Worm (Caenorhabditis elegans) whole organism, L2 larva: Measurements from ENCODE around the gene C14A4.12.

Source experiments
- alr-1 ChIP-seq: fragments of 150-350 bp; optimal IDR thresholded peaks from 2 replicates; lab custom pipeline; 2014; ENCODE audit warnings: missing biosample characterization, missing genetic modification characterization
- ama-1 ChIP-seq: fragments of 150-350 bp; optimal IDR thresholded peaks from 2 replicates; lab custom pipeline; 2018; ENCODE audit warnings: inconsistent platforms
- ceh-16 ChIP-seq: fragments of 150-350 bp; optimal IDR thresholded peaks from 2 replicates; lab custom pipeline; 2014; ENCODE audit warnings: missing biosample characterization, missing genetic modification characterization
- ceh-82 ChIP-seq: fragments of 150-350 bp; optimal IDR thresholded peaks from 2 replicates; lab custom pipeline; 2014; ENCODE audit warnings: missing biosample characterization, missing genetic modification characterization
- crh-2 ChIP-seq: sonication (generic microtip); optimal IDR thresholded peaks from 2 replicates; lab custom pipeline; 2017; ENCODE audit warnings: missing biosample characterization, missing genetic modification characterization
- dmd-4 ChIP-seq: sonication (generic microtip); optimal IDR thresholded peaks from 2 replicates; lab custom pipeline; 2017; ENCODE audit warnings: missing biosample characterization, missing genetic modification characterization
- egl-27 ChIP-seq: sonication (generic microtip); optimal IDR thresholded peaks from 3 replicates; lab custom pipeline; 2017; ENCODE audit warnings: missing biosample characterization, missing genetic modification reagents, missing genetic modification characterization
- elt-1 ChIP-seq: fragments of 150-350 bp; optimal IDR thresholded peaks from 2 replicates; lab custom pipeline; 2014; ENCODE audit warnings: missing biosample characterization, missing genetic modification characterization
- elt-3 ChIP-seq: sonication (generic microtip); optimal IDR thresholded peaks from 2 replicates; lab custom pipeline; 2017; ENCODE audit warnings: missing biosample characterization, missing genetic modification characterization
- fos-1 ChIP-seq: fragments of 150-350 bp; optimal IDR thresholded peaks from 2 replicates; lab custom pipeline; 2014; ENCODE audit warnings: missing biosample characterization, missing genetic modification characterization
- gmeb-1 ChIP-seq: fragments of 150-350 bp; optimal IDR thresholded peaks from 2 replicates; lab custom pipeline; 2014; ENCODE audit warnings: missing biosample characterization, missing genetic modification characterization
- lin-39 ChIP-seq: fragments of 150-350 bp; optimal IDR thresholded peaks from 2 replicates; lab custom pipeline; 2014; ENCODE audit warnings: missing biosample characterization, missing genetic modification reagents, missing genetic modification characterization
- lsy-2 ChIP-seq, 2 experiments: fragments of 150-350 bp in 1 of 2; sonication (generic microtip) in 1 of 2; optimal IDR thresholded peaks; 2 replicates each; lab custom pipeline; 2014 to 2017; ENCODE audit warnings: missing biosample characterization in 2 of 2, missing genetic modification characterization in 2 of 2
- mbf-1 ChIP-seq: sonication (generic microtip); optimal IDR thresholded peaks from 2 replicates; lab custom pipeline; 2017; ENCODE audit warnings: missing biosample characterization, missing genetic modification characterization
- mdl-1 ChIP-seq, 2 experiments: fragments of 150-350 bp in 1 of 2; sonication (generic microtip) in 1 of 2; optimal IDR thresholded peaks; 2 replicates each; lab custom pipeline; 2017; ENCODE audit warnings: missing biosample characterization in 2 of 2, missing genetic modification characterization in 2 of 2
- nhr-11 ChIP-seq: fragments of 150-350 bp; optimal IDR thresholded peaks from 2 replicates; lab custom pipeline; 2014; ENCODE audit warnings: missing biosample characterization, missing genetic modification characterization
- nhr-12 ChIP-seq: fragments of 150-350 bp; optimal IDR thresholded peaks from 2 replicates; lab custom pipeline; 2014; ENCODE audit warnings: missing biosample characterization, missing genetic modification characterization
- nhr-129 ChIP-seq: fragments of 150-350 bp; optimal IDR thresholded peaks from 2 replicates; lab custom pipeline; 2014; ENCODE audit warnings: missing biosample characterization, missing genetic modification characterization
- nhr-23 ChIP-seq: fragments of 150-350 bp; optimal IDR thresholded peaks from 2 replicates; lab custom pipeline; 2014; ENCODE audit warnings: missing biosample characterization, missing genetic modification reagents, missing genetic modification characterization
- nhr-237 ChIP-seq: fragments of 150-350 bp; optimal IDR thresholded peaks from 2 replicates; lab custom pipeline; 2014; ENCODE audit warnings: missing biosample characterization, missing genetic modification characterization
- nhr-25 ChIP-seq: fragments of 150-350 bp; sonication (generic microtip); optimal IDR thresholded peaks from 3 replicates; lab custom pipeline; 2014; ENCODE audit warnings: missing biosample characterization, missing genetic modification characterization
- nhr-6 ChIP-seq: fragments of 150-350 bp; optimal IDR thresholded peaks from 2 replicates; lab custom pipeline; 2014; ENCODE audit warnings: missing biosample characterization, missing genetic modification characterization
- peb-1 ChIP-seq: fragments of 150-350 bp; optimal IDR thresholded peaks from 2 replicates; lab custom pipeline; 2014; ENCODE audit warnings: missing biosample characterization, missing genetic modification characterization
- sem-4 ChIP-seq: fragments of 150-350 bp; optimal IDR thresholded peaks from 2 replicates; lab custom pipeline; 2014; ENCODE audit warnings: missing biosample characterization, missing genetic modification reagents, missing genetic modification characterization
- sma-3 ChIP-seq: sonication (generic microtip); optimal IDR thresholded peaks from 2 replicates; lab custom pipeline; 2016; ENCODE audit warnings: missing genetic modification reagents, missing genetic modification characterization, missing compliant biosample characterization
- sma-9 ChIP-seq, 2 experiments: fragments of 150-350 bp in 1 of 2; sonication (generic microtip) in 1 of 2; optimal IDR thresholded peaks; 2 replicates each; lab custom pipeline; 2014 to 2016; ENCODE audit warnings: missing genetic modification characterization in 2 of 2, mild to moderate bottlenecking in 1 of 2, missing biosample characterization in 1 of 2, missing compliant biosample characterization in 1 of 2, missing genetic modification reagents in 1 of 2, moderate library complexity in 1 of 2
- snpc-4 ChIP-seq: fragments of 150-350 bp; optimal IDR thresholded peaks from 2 replicates; lab custom pipeline; 2014; ENCODE audit warnings: missing biosample characterization, missing genetic modification characterization
- unc-55 ChIP-seq: fragments of 150-350 bp; sonication (generic microtip); optimal IDR thresholded peaks from 3 replicates; lab custom pipeline; 2014; ENCODE audit warnings: missing biosample characterization, missing genetic modification reagents, missing genetic modification characterization
- unc-62 ChIP-seq: fragments of 150-350 bp; optimal IDR thresholded peaks from 2 replicates; lab custom pipeline; 2014; ENCODE audit warnings: missing biosample characterization, missing genetic modification reagents, missing genetic modification characterization
- zag-1 ChIP-seq: fragments of 150-350 bp; optimal IDR thresholded peaks from 2 replicates; lab custom pipeline; 2014; ENCODE audit warnings: missing biosample characterization, missing genetic modification characterization
- ztf-1 ChIP-seq: fragments of 200-800 bp; sonication (Bioruptor generic); conservative IDR thresholded peaks from 2 replicates; pipeline ENCODE4 v1.3.6; 2022; ENCODE audit warnings: missing genetic modification characterization, missing compliant biosample characterization
- ztf-4 ChIP-seq: fragments of 150-350 bp; optimal IDR thresholded peaks from 2 replicates; lab custom pipeline; 2014; ENCODE audit warnings: missing biosample characterization, missing genetic modification characterization

The C14A4.12 gene

DNA sequence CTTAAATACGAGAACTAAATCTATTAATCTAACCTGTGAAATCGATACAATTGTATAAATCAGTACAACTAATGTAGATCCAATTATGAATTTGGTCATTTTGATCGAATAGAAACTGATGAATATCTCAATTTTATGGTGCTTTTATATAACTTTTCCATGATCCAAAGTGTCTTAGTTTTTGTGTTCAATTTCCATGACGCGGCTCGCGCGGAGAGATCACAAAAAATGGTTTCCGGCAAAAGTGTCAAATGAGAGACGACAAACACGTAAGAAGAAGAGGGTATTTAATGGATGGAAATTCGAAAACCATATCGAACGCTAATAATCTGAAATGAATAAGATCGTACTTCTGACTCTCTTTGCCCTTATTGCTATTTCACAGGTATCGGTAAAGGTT lies 48.3 kb upstream of the C14A4.12 start, which contains the start of the genes C06A1.6 and C06A1.7:
TSS of gene C06A1.6 (minus strand) at position 101 of the 400 bp plus-strand sequence.
TSS of gene C06A1.7 (plus strand) at position 314 of the 400 bp plus-strand sequence.
- TF ChIP-seq nhr-129 (tag; lab: Kevin White, UChicago) (no peak), mbf-1 (tag; lab: Kevin White, UChicago) (no peak), mdl-1 (tag; optimal IDR thresholded peaks at IDR 0.05; lab: Kevin White, UChicago) (no peak), ama-1 (lab: Kevin White, UChicago) (no peak), nhr-23 (tag; lab: Kevin White, UChicago) (no peak), fos-1 (tag; lab: Kevin White, UChicago) (no peak)

DNA sequence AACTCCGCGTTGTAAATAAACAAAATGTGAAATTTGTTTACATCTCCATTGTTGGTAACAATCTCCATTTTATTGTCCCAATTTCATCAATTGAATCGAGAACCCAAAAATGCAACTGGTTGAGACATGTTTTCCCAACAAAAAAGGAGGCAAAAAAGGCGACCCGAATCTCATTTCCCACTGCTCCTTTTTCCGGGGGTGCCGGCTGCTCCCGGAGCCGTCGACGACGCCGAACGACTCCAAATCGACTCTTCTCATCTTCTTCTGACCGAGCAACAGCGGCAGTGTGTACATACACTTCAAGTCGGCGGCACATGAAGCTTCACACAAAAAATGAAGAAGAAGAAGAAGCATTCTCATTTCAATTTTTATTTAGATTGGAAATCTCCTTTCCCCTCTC lies 46.4 kb upstream of the C14A4.12 start:
- TF ChIP-seq sem-4 (no peak), alr-1 (no peak), sma-3 (GFP tag; lab: Kevin White, UChicago) (no peak), ceh-16 (tag; lab: Kevin White, UChicago) (no peak), ztf-1 (GFP tag; lab: Robert Waterston, UW) (no peak), ztf-4 (tag; lab: Kevin White, UChicago) (no peak), peb-1 (tag; lab: Kevin White, UChicago) (no peak), nhr-237 (tag; lab: Kevin White, UChicago) (no peak), ceh-82 (tag; lab: Kevin White, UChicago) (no peak), egl-27 (tag; lab: Kevin White, UChicago) (no peak)
- TF ChIP-seq, all 48 proteins: peak for 0

DNA sequence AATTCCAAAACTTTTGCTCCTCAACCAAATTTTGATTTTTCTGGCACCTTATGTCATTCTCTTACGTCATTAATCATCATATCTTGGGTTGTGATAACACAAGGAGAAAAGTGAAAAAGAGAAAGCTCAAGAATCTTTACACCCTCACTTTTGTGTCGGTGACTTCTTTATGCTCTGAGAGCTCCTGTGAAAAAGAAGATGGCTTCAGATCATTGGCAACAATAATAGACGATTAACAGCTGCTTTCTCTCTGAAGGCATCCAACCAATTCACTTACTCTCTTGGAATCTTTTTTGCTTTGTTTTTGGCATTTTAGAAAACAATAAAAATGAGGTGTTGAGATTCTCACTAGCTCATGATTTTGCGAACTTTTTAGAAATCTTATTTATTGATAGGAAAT lies 43.3 kb upstream of the C14A4.12 start:
- TF ChIP-seq nhr-129 (tag; lab: Kevin White, UChicago), result no peak
- TF ChIP-seq gmeb-1 (tag; lab: Kevin White, UChicago), result no peak
- TF ChIP-seq lsy-2 (tag; optimal IDR thresholded peaks at IDR 0.05; lab: Kevin White, UChicago), result peak in 1 of 2 experiments; percentile 19
- TF ChIP-seq crh-2 (tag; lab: Kevin White, UChicago), result no peak
- no peak for TF ChIP-seq nhr-6 (tag; lab: Kevin White, UChicago)
- TF ChIP-seq dmd-4, result no peak
- no peak for TF ChIP-seq unc-62 (GFP tag; lab: Kevin White, UChicago)
- TF ChIP-seq sma-9 (GFP tag; optimal IDR thresholded peaks at IDR 0.05; lab: Kevin White, UChicago), result peak; percentile 55
- no peak for TF ChIP-seq sma-9 (tag; optimal IDR thresholded peaks at IDR 0.05; lab: Kevin White, UChicago)
- TF ChIP-seq mbf-1 (tag; lab: Kevin White, UChicago), result no peak
- TF ChIP-seq, all 48 proteins: peak for 2

DNA sequence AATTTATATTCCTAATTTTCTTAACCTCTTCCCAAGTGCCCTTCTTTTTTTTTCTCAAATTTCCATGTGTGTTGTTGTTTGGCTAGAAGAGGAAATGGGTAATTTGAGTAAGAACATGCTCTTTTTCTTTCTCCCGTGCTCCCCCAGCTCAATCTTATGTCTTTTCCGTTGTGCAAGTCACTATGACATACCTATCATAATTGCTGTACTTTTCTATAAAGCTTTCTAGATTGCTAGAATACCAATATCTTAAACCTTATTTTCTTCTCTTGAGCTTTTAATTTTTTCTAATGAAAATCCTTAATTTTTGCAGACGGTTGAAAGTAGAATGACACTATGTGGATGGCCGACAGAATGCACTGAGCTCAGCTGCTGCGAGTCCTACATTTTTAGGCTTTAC lies 42.5 kb upstream of the C14A4.12 start, which contains the start of gene txt-13:
TSS of gene txt-13 (plus strand) at position 301 of the 400 bp plus-strand sequence.
- TF ChIP-seq nhr-129 (tag; lab: Kevin White, UChicago) (no peak), egl-27 (tag; lab: Kevin White, UChicago) (no peak), lsy-2 (tag; optimal IDR thresholded peaks at IDR 0.05; lab: Kevin White, UChicago) (no peak), dmd-4 (no peak), zag-1 (tag; lab: Kevin White, UChicago) (no peak), peb-1 (tag; lab: Kevin White, UChicago) (no peak), nhr-12 (tag; lab: Kevin White, UChicago) (no peak), ama-1 (lab: Kevin White, UChicago) (no peak), mdl-1 (tag; optimal IDR thresholded peaks at IDR 0.05; lab: Kevin White, UChicago) (no peak), ceh-82 (tag; lab: Kevin White, UChicago) (no peak), nhr-23 (tag; lab: Kevin White, UChicago) (no peak), ztf-4 (tag; lab: Kevin White, UChicago) (no peak), lin-39 (tag; lab: Kevin White, UChicago) (no peak), ztf-1 (GFP tag; lab: Robert Waterston, UW) (no peak), elt-1 (no peak), nhr-11 (tag; lab: Kevin White, UChicago) (no peak), nhr-237 (tag; lab: Kevin White, UChicago) (no peak), fos-1 (tag; lab: Kevin White, UChicago) (no peak), snpc-4 (tag; lab: Kevin White, UChicago) (no peak), elt-3 (tag; lab: Kevin White, UChicago) (no peak)

DNA sequence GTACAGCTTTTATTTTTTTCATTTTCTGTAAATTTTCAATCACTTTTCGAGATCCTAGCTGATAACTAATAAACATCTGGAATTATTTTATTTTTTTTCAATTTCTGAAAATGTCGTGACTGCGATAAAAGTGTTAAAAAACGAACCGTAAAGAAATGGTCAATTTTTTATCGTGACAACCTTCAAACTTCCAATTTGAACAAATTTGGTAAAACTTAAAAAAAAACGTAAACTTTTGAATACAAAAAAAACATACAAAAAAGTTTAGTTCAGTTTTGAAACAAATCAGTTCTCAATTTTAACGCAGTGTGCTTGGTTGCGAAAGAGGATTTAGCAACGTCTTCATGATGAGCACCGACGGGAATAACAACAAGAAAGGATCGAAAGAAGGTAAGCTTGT lies 40.9 kb upstream of the C14A4.12 start, which contains the start of gene C06A1.3:
TSS of gene C06A1.3 (plus strand) at position 301 of the 400 bp plus-strand sequence.
- no peak for TF ChIP-seq nhr-129 (tag; lab: Kevin White, UChicago)
- no peak for TF ChIP-seq unc-55 (GFP tag; lab: Kevin White, UChicago)
- TF ChIP-seq ceh-82 (tag; lab: Kevin White, UChicago), result no peak
- TF ChIP-seq nhr-12 (tag; lab: Kevin White, UChicago), result no peak
- TF ChIP-seq nhr-23 (tag; lab: Kevin White, UChicago), result no peak
- TF ChIP-seq mdl-1 (tag; optimal IDR thresholded peaks at IDR 0.05; lab: Kevin White, UChicago), result no peak
- no peak for TF ChIP-seq fos-1 (tag; lab: Kevin White, UChicago)
- TF ChIP-seq mbf-1 (tag; lab: Kevin White, UChicago), result no peak
- no peak for TF ChIP-seq zag-1 (tag; lab: Kevin White, UChicago)
- no peak for TF ChIP-seq peb-1 (tag; lab: Kevin White, UChicago)
- TF ChIP-seq nhr-25, result no peak
- no peak for TF ChIP-seq egl-27 (tag; lab: Kevin White, UChicago)
- TF ChIP-seq, all 48 proteins: peak for 0
